Fruit fly (Drosophila melanogaster) whole organism, prepupa: ENCODE results near the gene CG16779.

Experiments
- CG10669 ChIP-seq: fragments of 200-800 bp; sonication (Bioruptor generic); optimal IDR thresholded peaks from 3 replicates; lab custom pipeline; 2018; ENCODE audit warnings: missing biosample characterization, mild to moderate bottlenecking, missing genetic modification characterization, moderate library complexity
- CG11762 ChIP-seq: fragments of 200-800 bp; sonication (Bioruptor generic); optimal IDR thresholded peaks from 3 replicates; lab custom pipeline; 2016; ENCODE audit warnings: missing biosample characterization, missing genetic modification characterization; ENCODE audit not compliant: insufficient read depth
- CG7368 ChIP-seq: fragments of 200-800 bp; sonication (Bioruptor generic); optimal IDR thresholded peaks from 3 replicates; lab custom pipeline; 2016; ENCODE audit warnings: missing biosample characterization, missing genetic modification characterization
- Ets96B ChIP-seq: fragments of 200-800 bp; optimal IDR thresholded peaks from 2 replicates; lab custom pipeline; 2019; ENCODE audit warnings: missing biosample characterization, mild to moderate bottlenecking, missing genetic modification characterization, moderate library complexity
- Hr39 ChIP-seq: fragments of 200-800 bp; sonication (Bioruptor generic); optimal IDR thresholded peaks from 2 replicates; lab custom pipeline; 2016; ENCODE audit warnings: missing biosample characterization, missing genetic modification characterization
- acj6 ChIP-seq: fragments of 200-800 bp; sonication (Bioruptor generic); optimal IDR thresholded peaks from 3 replicates; lab custom pipeline; 2016; ENCODE audit warnings: missing biosample characterization, missing genetic modification characterization
- esn ChIP-seq: fragments of 200-800 bp; sonication (Bioruptor generic); optimal IDR thresholded peaks from 2 replicates; lab custom pipeline; 2016; ENCODE audit warnings: missing biosample characterization, mild to moderate bottlenecking, missing genetic modification characterization, moderate library complexity
- fd59A ChIP-seq: fragments of 200-800 bp; sonication (Bioruptor generic); optimal IDR thresholded peaks from 2 replicates; lab custom pipeline; 2017; ENCODE audit warnings: missing biosample characterization, mild to moderate bottlenecking, missing genetic modification characterization, missing genetic modification reagents
- fkh ChIP-seq: fragments of 200-800 bp; sonication (Bioruptor generic); optimal IDR thresholded peaks from 3 replicates; lab custom pipeline; 2017; ENCODE audit warnings: missing biosample characterization, mild to moderate bottlenecking, missing genetic modification characterization, moderate library complexity

dm6 chr3R:9441996-9442395 lies 51.5 kb downstream of the CG16779 start:
- no peak for TF ChIP-seq fkh (GFP tag; lab: Kevin White, UChicago)
- no peak for TF ChIP-seq esn
- TF ChIP-seq acj6 (GFP tag; lab: Kevin White, UChicago), result no peak
- no peak for TF ChIP-seq fd59A (GFP tag; lab: Kevin White, UChicago)
- no peak for TF ChIP-seq CG7368
- TF ChIP-seq CG10669 (GFP tag; lab: Kevin White, UChicago), result no peak
- no peak for TF ChIP-seq CG11762
- TF ChIP-seq Ets96B (tag; lab: Kevin White, UChicago), result no peak
- TF ChIP-seq Hr39 (GFP tag; lab: Kevin White, UChicago), result no peak
